Fruit fly (Drosophila melanogaster) whole organism, adult: ENCODE measurements around the gene Acer.

Experiments
- cic ChIP-seq: fragments of 200-800 bp; sonication (Bioruptor generic); optimal IDR thresholded peaks from 2 replicates; lab custom pipeline; 2017; ENCODE audit warnings: missing biosample characterization, mild to moderate bottlenecking, missing genetic modification characterization, moderate library complexity
- pad ChIP-seq: fragments of 200-800 bp; sonication (Bioruptor generic); optimal IDR thresholded peaks from 3 replicates; lab custom pipeline; 2017; ENCODE audit warnings: missing biosample characterization, missing genetic modification characterization, mild to moderate bottlenecking, moderate library complexity, missing genetic modification reagents

DNA sequence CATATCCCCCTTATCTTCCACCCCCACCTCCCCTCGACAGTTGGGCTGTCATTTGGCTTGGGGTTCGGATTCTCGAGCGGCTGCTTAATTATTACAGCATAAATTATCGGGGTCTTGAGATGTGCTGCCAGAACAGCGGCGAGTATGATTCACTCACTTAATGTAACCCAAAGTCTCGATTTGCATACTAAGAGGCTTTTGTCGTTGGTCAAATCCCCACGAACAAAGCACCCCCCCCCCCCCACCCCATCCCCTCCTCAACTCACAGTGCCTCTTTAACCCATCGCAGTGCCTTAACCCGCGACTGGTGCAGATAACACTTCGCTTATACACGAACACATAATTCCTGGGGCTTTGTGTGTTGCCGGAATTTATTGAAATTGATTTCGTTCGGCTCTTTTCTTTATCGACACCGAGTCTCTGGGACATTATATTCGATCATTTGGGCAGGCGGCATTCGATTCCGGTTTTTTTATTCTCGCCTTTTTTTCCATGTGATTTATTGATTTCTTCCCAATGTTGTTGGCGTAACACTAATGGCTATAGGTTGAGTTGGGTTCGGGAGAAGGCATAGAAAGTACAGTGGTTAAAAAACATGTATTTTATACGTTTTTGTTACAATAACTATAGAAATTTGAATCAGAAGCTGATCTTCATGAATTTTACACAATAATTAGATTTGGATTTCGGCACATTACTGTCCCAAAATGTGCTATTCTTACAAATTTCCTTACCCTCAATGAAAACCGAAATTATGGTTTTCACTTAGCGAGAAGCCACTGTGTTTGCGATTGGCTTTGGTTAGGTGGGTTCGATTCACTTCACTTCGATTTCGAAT, 32.3 kb downstream of the Acer start:
- TF ChIP-seq cic (GFP tag; lab: Kevin White, UChicago) (no peak), pad (GFP tag; lab: Kevin White, UChicago) (no peak)
